Worm (Caenorhabditis elegans): ENCODE results near the gene tyr-2.

Gene tyr-2

ce11 chrIII:13710666-13711065, 33.4 kb upstream of the tyr-2 start:
- TF ChIP-seq T26A8.4 (GFP tag; IDR thresholded peaks at IDR 0.05) (0 out of 2 replicates have a peak, but pooled peaks have one; percentile 28), pqm-1 (tag; optimal IDR thresholded peaks at IDR 0.05) (no peak), lin-1 (GFP tag; IDR thresholded peaks at IDR 0.05) (no peak), Y48G9A.11 (GFP tag; IDR thresholded peaks at IDR 0.05) (0 out of 2 replicates have a peak, but pooled peaks have one; percentile 38), D1046.2 (GFP tag; IDR thresholded peaks at IDR 0.05) (no peak), unc-62 (GFP tag; optimal IDR thresholded peaks at IDR 0.05 in 1 of 2) (peak in 1 of 2 experiments; percentile 82), unc-62 (tag; optimal IDR thresholded peaks at IDR 0.05) (no peak), nhr-25 (tag; optimal IDR thresholded peaks at IDR 0.05; ENCODE audit: borderline replicate concordance, insufficient read depth) (peak; percentile 19), hlh-11 (tag; optimal IDR thresholded peaks at IDR 0.05) (peak; percentile 10), ceh-32 (tag; optimal IDR thresholded peaks at IDR 0.05; ENCODE audit: poor library complexity) (no peak)

- TF ChIP-seq nhr-102 (tag; optimal IDR thresholded peaks at IDR 0.05): peak; percentile 19
- TF ChIP-seq nhr-10 (tag; optimal IDR thresholded peaks at IDR 0.05): no peak
- peak; percentile 83 for TF ChIP-seq hlh-11 (tag; optimal IDR thresholded peaks at IDR 0.05)
- no peak for TF ChIP-seq egl-27 (tag; optimal IDR thresholded peaks at IDR 0.05)
- TF ChIP-seq ceh-82 (tag; optimal IDR thresholded peaks at IDR 0.05): no peak
- peak; percentile 39 for TF ChIP-seq rbr-2 (tag; optimal IDR thresholded peaks at IDR 0.05)
- TF ChIP-seq hlh-30 (tag; optimal IDR thresholded peaks at IDR 0.05; ENCODE audit: insufficient read depth): peak; percentile 40
- TF ChIP-seq zip-11 (GFP tag; IDR thresholded peaks at IDR 0.05): no peak
- 0 out of 2 replicates have a peak, but pooled peaks have one; percentile 14 for TF ChIP-seq pha-4 (GFP tag; IDR thresholded peaks at IDR 0.05)
- TF ChIP-seq pha-4 (tag; optimal IDR thresholded peaks at IDR 0.05): no peak
- TF ChIP-seq daf-16 (GFP tag; optimal IDR thresholded peaks at IDR 0.05): no peak
- peak; percentile 18 for TF ChIP-seq daf-16 (tag; optimal IDR thresholded peaks at IDR 0.05)
- peak; percentile 41 for TF ChIP-seq mep-1 (tag; optimal IDR thresholded peaks at IDR 0.05)
- peak; percentile 45 for TF ChIP-seq set-16 (GFP tag; IDR thresholded peaks at IDR 0.05)
- TF ChIP-seq aha-1 (tag): peak; percentile 73
- TF ChIP-seq nhr-48 (tag; optimal IDR thresholded peaks at IDR 0.05): peak; percentile 36
- peak; percentile 12; the same call in 1 of the 2 replicates for TF ChIP-seq dmd-6 (GFP tag; IDR thresholded peaks at IDR 0.05)
- peak in 1 of 2 experiments; percentile 11 for TF ChIP-seq lsy-2 (tag; optimal IDR thresholded peaks at IDR 0.05)
- TF ChIP-seq nhr-6 (tag; optimal IDR thresholded peaks at IDR 0.05): peak; percentile 64
- TF ChIP-seq F37D6.2 (tag; optimal IDR thresholded peaks at IDR 0.05): no peak
- TF ChIP-seq mdl-1 (tag; optimal IDR thresholded peaks at IDR 0.05): peak in 1 of 2 experiments; percentile 26
- peak; percentile 24 for TF ChIP-seq nhr-11 (tag; optimal IDR thresholded peaks at IDR 0.05)
- TF ChIP-seq unc-130 (GFP tag; optimal IDR thresholded peaks at IDR 0.05): no peak
- TF ChIP-seq snpc-4 (tag; optimal IDR thresholded peaks at IDR 0.05): no peak
- TF ChIP-seq hmg-1.1 (GFP tag; IDR thresholded peaks at IDR 0.05): peak; percentile 30
- peak; percentile 44; the same call in 1 of the 2 replicates for TF ChIP-seq T26A8.4 (GFP tag; IDR thresholded peaks at IDR 0.05)
- 0 out of 2 replicates have a peak, but pooled peaks have one; percentile 12 for TF ChIP-seq daf-19 (GFP tag; conservative IDR thresholded peaks at IDR 0.05)
- peak; percentile 23 for TF ChIP-seq mes-2 (tag; optimal IDR thresholded peaks at IDR 0.05; ENCODE audit: poor library complexity, severe bottlenecking)
- TF ChIP-seq dve-1 (tag; optimal IDR thresholded peaks at IDR 0.05; ENCODE audit: insufficient read depth): peak; percentile 43
Measured at ce11 chrIII:13712854-13713293, 31.1 kb upstream of the tyr-2 start.

ce11 chrIII:13713807-13714206, 30.2 kb upstream of the tyr-2 start:
- TF ChIP-seq ztf-7 (tag; optimal IDR thresholded peaks at IDR 0.05) (no peak), snpc-4 (tag; optimal IDR thresholded peaks at IDR 0.05) (no peak), zfp-2 (tag; optimal IDR thresholded peaks at IDR 0.05) (no peak), nhr-111 (GFP tag; optimal IDR thresholded peaks at IDR 0.05) (peak; percentile 10), aha-1 (tag) (peak; percentile 84), snpc-1.2 (GFP tag; IDR thresholded peaks at IDR 0.05) (0 out of 2 replicates have a peak, but pooled peaks have one; percentile 16), ceh-82 (tag; optimal IDR thresholded peaks at IDR 0.05) (no peak), hlh-30 (tag; optimal IDR thresholded peaks at IDR 0.05; ENCODE audit: insufficient read depth) (peak; percentile 27), ceh-20 (GFP tag; IDR thresholded peaks at IDR 0.05) (no peak), saeg-2 (GFP tag; IDR thresholded peaks at IDR 0.05) (0 out of 2 replicates have a peak, but pooled peaks have one; percentile 5), set-16 (GFP tag; IDR thresholded peaks at IDR 0.05) (peak; percentile 57), hmg-1.1 (GFP tag; IDR thresholded peaks at IDR 0.05) (0 out of 2 replicates have a peak, but pooled peaks have one; percentile 12), T26A8.4 (GFP tag; IDR thresholded peaks at IDR 0.05) (peak; percentile 54; the same call in 1 of the 2 replicates), madf-9 (GFP tag; conservative IDR thresholded peaks at IDR 0.05) (0 out of 2 replicates have a peak, but pooled peaks have one; percentile 2)

Data from whole organism, L4 larva.